Fruit fly (Drosophila melanogaster) whole organism, embryonic: ENCODE data around the gene NK7.1.

Experiments
- CG10209 ChIP-seq: fragments of 200-800 bp; sonication (Bioruptor generic); optimal IDR thresholded peaks from 3 replicates; lab custom pipeline; 2017; ENCODE audit warnings: missing biosample characterization, mild to moderate bottlenecking, missing genetic modification characterization, missing genetic modification reagents
- CG11085 ChIP-seq: fragments of 200-800 bp; sonication (Bioruptor generic); IDR thresholded peaks from 2 replicates; pipeline ENCODE4 v1.3.6; 2022; ENCODE audit warnings: missing biosample characterization, missing genetic modification characterization
- CG11504 ChIP-seq: fragments of 200-800 bp; sonication (Bioruptor generic); optimal IDR thresholded peaks from 3 replicates; lab custom pipeline; 2019; ENCODE audit warnings: missing biosample characterization, mild to moderate bottlenecking, missing genetic modification characterization, moderate library complexity
- CG11696 ChIP-seq: fragments of 200-800 bp; sonication (Bioruptor generic); IDR thresholded peaks from 2 replicates; pipeline ENCODE4 v1.3.6; 2022; ENCODE audit warnings: missing biosample characterization, missing genetic modification characterization
- CG12299 ChIP-seq: fragments of 200-800 bp; sonication (Bioruptor generic); optimal IDR thresholded peaks from 2 replicates; lab custom pipeline; 2018; ENCODE audit warnings: missing biosample characterization, mild to moderate bottlenecking, missing genetic modification characterization
- CG1233 ChIP-seq: fragments of 200-800 bp; sonication (Bioruptor generic); optimal IDR thresholded peaks from 4 replicates; lab custom pipeline; 2018; ENCODE audit warnings: missing biosample characterization, mild to moderate bottlenecking, missing genetic modification characterization
- CG12942 ChIP-seq: fragments of 200-800 bp; sonication (Bioruptor generic); optimal IDR thresholded peaks from 3 replicates; lab custom pipeline; 2016; ENCODE audit warnings: missing biosample characterization, missing genetic modification characterization
- CG14014 ChIP-seq: fragments of 200-800 bp; sonication (Bioruptor generic); IDR thresholded peaks from 2 replicates; pipeline ENCODE4 v1.3.6; 2022; ENCODE audit warnings: missing biosample characterization, missing genetic modification characterization
- CG14441 ChIP-seq: fragments of 200-800 bp; sonication (Bioruptor generic); IDR thresholded peaks from 2 replicates; pipeline ENCODE4 v1.3.6; 2022; ENCODE audit warnings: missing biosample characterization, missing genetic modification characterization
- CG14667 ChIP-seq: fragments of 200-800 bp; sonication (Bioruptor generic); IDR thresholded peaks from 2 replicates; pipeline ENCODE4 v1.3.6; 2022; ENCODE audit warnings: missing biosample characterization, missing genetic modification characterization
- CG1602 ChIP-seq: fragments of 200-800 bp; sonication (Bioruptor generic); optimal IDR thresholded peaks from 3 replicates; lab custom pipeline; 2016; ENCODE audit warnings: missing biosample characterization, missing genetic modification characterization
- CG17186 ChIP-seq: fragments of 200-800 bp; sonication (Bioruptor generic); optimal IDR thresholded peaks from 3 replicates; lab custom pipeline; 2017; ENCODE audit warnings: missing biosample characterization, missing genetic modification reagents, missing genetic modification characterization
- CG17328 ChIP-seq: fragments of 200-800 bp; sonication (Bioruptor generic); IDR thresholded peaks from 2 replicates; pipeline ENCODE4 v1.3.6; 2022; ENCODE audit warnings: missing biosample characterization, missing genetic modification characterization
- CG17359 ChIP-seq: fragments of 200-800 bp; sonication (Bioruptor generic); optimal IDR thresholded peaks from 3 replicates; lab custom pipeline; 2018; ENCODE audit warnings: missing biosample characterization, mild to moderate bottlenecking, missing genetic modification characterization, moderate library complexity
- CG1832 ChIP-seq: fragments of 200-800 bp; sonication (Bioruptor generic); optimal IDR thresholded peaks from 2 replicates; lab custom pipeline; 2017; ENCODE audit warnings: missing biosample characterization, mild to moderate bottlenecking, missing genetic modification characterization, inconsistent platforms
- CG18599 ChIP-seq: fragments of 200-800 bp; sonication (Bioruptor generic); optimal IDR thresholded peaks from 3 replicates; lab custom pipeline; 2017; ENCODE audit warnings: missing biosample characterization, missing genetic modification characterization, mild to moderate bottlenecking, moderate library complexity, missing genetic modification reagents
- CG2116 ChIP-seq: fragments of 200-800 bp; sonication (Bioruptor generic); optimal IDR thresholded peaks from 3 replicates; lab custom pipeline; 2018; ENCODE audit warnings: missing biosample characterization, mild to moderate bottlenecking, missing genetic modification characterization
- CG2678 ChIP-seq: fragments of 200-800 bp; sonication (Bioruptor generic); optimal IDR thresholded peaks from 3 replicates; lab custom pipeline; 2019; ENCODE audit warnings: missing biosample characterization, mild to moderate bottlenecking, missing genetic modification characterization, moderate library complexity
- CG33557 ChIP-seq: fragments of 200-800 bp; sonication (Bioruptor generic); optimal IDR thresholded peaks from 2 replicates; lab custom pipeline; 2019; ENCODE audit warnings: missing biosample characterization, mild to moderate bottlenecking, missing genetic modification characterization, moderate library complexity
- CG34224 ChIP-seq: fragments of 200-800 bp; sonication (Bioruptor generic); IDR thresholded peaks from 3 replicates; pipeline ENCODE4 v1.3.6; 2022; ENCODE audit warnings: missing biosample characterization, missing genetic modification characterization; ENCODE audit not compliant: partially characterized antibody
- CG34376 ChIP-seq: fragments of 200-800 bp; sonication (Bioruptor generic); optimal IDR thresholded peaks from 2 replicates; lab custom pipeline; 2018; ENCODE audit warnings: missing biosample characterization, mild to moderate bottlenecking, missing genetic modification characterization
- CG4328 ChIP-seq: fragments of 200-800 bp; sonication (Bioruptor generic); optimal IDR thresholded peaks from 3 replicates; lab custom pipeline; 2017; ENCODE audit warnings: missing biosample characterization, missing genetic modification reagents, missing genetic modification characterization
- CG4730 ChIP-seq: fragments of 200-800 bp; sonication (Bioruptor generic); IDR thresholded peaks from 2 replicates; pipeline ENCODE4 v1.3.6; 2022; ENCODE audit warnings: missing biosample characterization, missing genetic modification characterization
- CG8765 ChIP-seq: fragments of 200-800 bp; sonication (Bioruptor generic); IDR thresholded peaks from 2 replicates; pipeline ENCODE4 v1.3.6; 2022; ENCODE audit warnings: missing biosample characterization, missing genetic modification characterization
- Dp ChIP-seq: fragments of 200-800 bp; sonication (Bioruptor generic); optimal IDR thresholded peaks from 2 replicates; lab custom pipeline; 2018; ENCODE audit warnings: missing biosample characterization, mild to moderate bottlenecking, missing genetic modification characterization, moderate library complexity
- GATAe ChIP-seq: fragments of 200-800 bp; sonication (Bioruptor generic); conservative IDR thresholded peaks from 2 replicates; pipeline ENCODE4 v1.3.6; 2022; ENCODE audit warnings: missing biosample characterization, missing genetic modification characterization
- Hmr ChIP-seq: fragments of 200-800 bp; sonication (Bioruptor generic); optimal IDR thresholded peaks from 3 replicates; lab custom pipeline; 2017; ENCODE audit warnings: mild to moderate bottlenecking, missing biosample characterization, missing genetic modification reagents, missing genetic modification characterization
- MESR4 ChIP-seq: fragments of 200-800 bp; sonication (Bioruptor generic); optimal IDR thresholded peaks from 2 replicates; lab custom pipeline; 2018; ENCODE audit warnings: missing biosample characterization, mild to moderate bottlenecking, missing genetic modification characterization, moderate library complexity
- Mes4 ChIP-seq: fragments of 200-800 bp; sonication (Bioruptor generic); optimal IDR thresholded peaks from 2 replicates; lab custom pipeline; 2016; ENCODE audit warnings: missing biosample characterization, missing genetic modification characterization
- Pdp1 ChIP-seq, 2 experiments: fragments of 200-800 bp; sonication (Bioruptor generic); optimal IDR thresholded peaks; 3 replicates each; lab custom pipeline; 2016; ENCODE audit warnings: missing biosample characterization in 2 of 2, missing genetic modification characterization in 2 of 2, mild to moderate bottlenecking in 1 of 2, moderate library complexity in 1 of 2
- Xbp1 ChIP-seq: fragments of 200-800 bp; sonication (Bioruptor generic); optimal IDR thresholded peaks from 3 replicates; lab custom pipeline; 2016; ENCODE audit warnings: missing biosample characterization, mild to moderate bottlenecking, missing genetic modification characterization
- abd-A ChIP-seq: fragments of 200-800 bp; sonication (Bioruptor generic); optimal IDR thresholded peaks from 3 replicates; lab custom pipeline; 2019; ENCODE audit warnings: missing biosample characterization, mild to moderate bottlenecking, missing genetic modification characterization, moderate library complexity
- btn ChIP-seq: fragments of 200-800 bp; sonication (Bioruptor generic); optimal IDR thresholded peaks from 2 replicates; lab custom pipeline; 2016; ENCODE audit warnings: missing biosample characterization, missing genetic modification characterization
- dm ChIP-seq: fragments of 200-800 bp; sonication (Bioruptor generic); optimal IDR thresholded peaks from 3 replicates; lab custom pipeline; 2016; ENCODE audit warnings: missing biosample characterization, missing genetic modification characterization
- exex ChIP-seq: fragments of 200-800 bp; sonication (Bioruptor generic); optimal IDR thresholded peaks from 4 replicates; lab custom pipeline; 2018; ENCODE audit warnings: missing biosample characterization, mild to moderate bottlenecking, missing genetic modification characterization, moderate library complexity
- fd102C ChIP-seq: fragments of 200-800 bp; sonication (Bioruptor generic); optimal IDR thresholded peaks from 2 replicates; lab custom pipeline; 2018; ENCODE audit warnings: missing biosample characterization, mild to moderate bottlenecking, missing genetic modification characterization, moderate library complexity
- gem ChIP-seq: fragments of 200-800 bp; sonication (Bioruptor generic); optimal IDR thresholded peaks from 2 replicates; lab custom pipeline; 2019; ENCODE audit warnings: missing biosample characterization, mild to moderate bottlenecking, missing genetic modification characterization, moderate library complexity
- gro ChIP-seq: fragments of 200-800 bp; sonication (Bioruptor generic); optimal IDR thresholded peaks from 2 replicates; lab custom pipeline; 2016; ENCODE audit warnings: missing biosample characterization, missing genetic modification characterization
- hkb ChIP-seq, 2 experiments: fragments of 200-800 bp in 1 of 2; fragments of >200 bp in 1 of 2; sonication (Bioruptor generic) in 1 of 2; IDR thresholded peaks in 1 of 2; optimal IDR thresholded peaks in 1 of 2; 2 replicates each; pipeline versions ENCODE4 v1.3.6 to Lab custom; 2017 to 2022; ENCODE audit warnings: missing biosample characterization in 1 of 2, missing genetic modification characterization in 1 of 2
- lbe ChIP-seq: fragments of 200-800 bp; sonication (Bioruptor generic); optimal IDR thresholded peaks from 2 replicates; lab custom pipeline; 2016; ENCODE audit warnings: missing biosample characterization, mild to moderate bottlenecking, missing genetic modification characterization
- mirr ChIP-seq: fragments of 200-800 bp; sonication (Bioruptor generic); optimal IDR thresholded peaks from 3 replicates; lab custom pipeline; 2018; ENCODE audit warnings: missing biosample characterization, mild to moderate bottlenecking, missing genetic modification characterization
- onecut ChIP-seq: fragments of 200-800 bp; sonication (Bioruptor generic); IDR thresholded peaks from 2 replicates; pipeline ENCODE4 v1.3.6; 2022; ENCODE audit warnings: missing biosample characterization, missing genetic modification characterization
- row ChIP-seq: fragments of 200-800 bp; sonication (Bioruptor generic); IDR thresholded peaks from 3 replicates; pipeline ENCODE4 v1.3.6; 2022; ENCODE audit warnings: missing biosample characterization, missing genetic modification characterization
- scrt ChIP-seq: fragments of 200-800 bp; sonication (Bioruptor generic); optimal IDR thresholded peaks from 2 replicates; lab custom pipeline; 2018; ENCODE audit warnings: missing biosample characterization, mild to moderate bottlenecking, missing genetic modification characterization, moderate library complexity
- sima ChIP-seq: fragments of 200-800 bp; sonication (Bioruptor generic); optimal IDR thresholded peaks from 2 replicates; lab custom pipeline; 2016; ENCODE audit warnings: missing biosample characterization, missing genetic modification characterization
- slou ChIP-seq: fragments of 200-800 bp; sonication (Bioruptor generic); optimal IDR thresholded peaks from 3 replicates; lab custom pipeline; 2016; ENCODE audit warnings: missing biosample characterization, missing genetic modification characterization
- tap ChIP-seq: fragments of 200-800 bp; optimal IDR thresholded peaks from 3 replicates; lab custom pipeline; 2019; ENCODE audit warnings: missing biosample characterization, mild to moderate bottlenecking, missing genetic modification characterization, moderate library complexity
- tgo ChIP-seq: fragments of 200-800 bp; sonication (Bioruptor generic); IDR thresholded peaks from 3 replicates; pipeline ENCODE4 v1.3.6; 2022; ENCODE audit warnings: missing biosample characterization, missing genetic modification characterization
- zfh1 ChIP-seq: fragments of 200-800 bp; sonication (Bioruptor generic); IDR thresholded peaks from 3 replicates; pipeline ENCODE4 v1.3.6; 2022; ENCODE audit warnings: missing biosample characterization, missing genetic modification characterization
- zfh2 ChIP-seq: fragments of 200-800 bp; sonication (Bioruptor generic); optimal IDR thresholded peaks from 2 replicates; lab custom pipeline; 2016; ENCODE audit warnings: missing biosample characterization, missing genetic modification characterization

NK7.1 gene

DNA sequence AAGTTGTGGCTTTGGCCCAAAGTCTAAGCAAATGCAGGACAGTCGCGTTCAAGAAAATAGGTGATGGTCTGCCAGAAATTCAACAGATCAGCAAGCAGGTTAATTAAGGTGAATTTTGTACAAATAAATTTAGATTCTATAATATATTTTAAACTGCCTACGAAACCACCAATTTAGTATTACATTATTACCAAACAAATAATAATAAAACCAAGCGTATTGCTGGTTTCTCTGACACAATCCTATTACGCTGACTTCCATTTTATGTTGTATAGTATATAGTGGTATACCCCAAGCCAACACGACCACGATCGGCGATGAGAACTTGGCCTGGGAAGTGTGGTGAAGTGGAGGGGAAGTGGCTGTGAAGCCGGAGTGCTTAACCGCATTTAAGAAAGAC, 81.3 kb downstream of the NK7.1 start (continued):
- TF ChIP-seq CG14441 (GFP tag; lab: Robert Waterston, UW) (no peak), CG10209 (GFP tag; lab: Kevin White, UChicago) (peak; percentile 14), gem (tag; lab: Kevin White, UChicago) (peak; percentile 26), CG1602 (GFP tag; lab: Kevin White, UChicago) (no peak), CG1832 (no peak), CG11504 (tag; lab: Kevin White, UChicago) (peak; percentile 54), CG12942 (no peak), tgo (GFP tag; lab: Robert Waterston, UW) (no peak), Pdp1 (GFP tag; optimal IDR thresholded peaks at IDR 0.05; lab: Kevin White, UChicago) (no peak), CG14667 (GFP tag; lab: Robert Waterston, UW) (no peak), gro (GFP tag; lab: Kevin White, UChicago) (no peak), lbe (GFP tag; lab: Kevin White, UChicago) (peak; percentile 71), btn (GFP tag; lab: Kevin White, UChicago) (no peak), zfh2 (GFP tag; lab: Kevin White, UChicago) (no peak), CG17186 (GFP tag; lab: Kevin White, UChicago) (no peak), exex (tag; lab: Kevin White, UChicago) (no peak), CG33557 (GFP tag; lab: Kevin White, UChicago) (no peak), dm (GFP tag; lab: Kevin White, UChicago) (no peak), CG1233 (GFP tag; lab: Kevin White, UChicago) (no peak), GATAe (GFP tag; lab: Robert Waterston, UW) (no peak), Hmr (GFP tag; lab: Kevin White, UChicago) (peak; percentile 2), onecut (no peak), Xbp1 (peak; percentile 9), CG11696 (peak; percentile 51), row (peak; percentile 48; the same call in 2 of the 3 replicates), CG14014 (no peak), CG17359 (peak; percentile 27), CG8765 (GFP tag; lab: Robert Waterston, UW) (no peak), CG34224 (GFP tag; lab: Robert Waterston, UW) (no peak), zfh1 (GFP tag; lab: Robert Waterston, UW) (0 out of 3 replicates have a peak, but pooled peaks have one; percentile 13), CG18599 (GFP tag; lab: Kevin White, UChicago) (peak; percentile 49), CG4328 (no peak), CG34376 (GFP tag; lab: Kevin White, UChicago) (no peak), scrt (GFP tag; lab: Kevin White, UChicago) (no peak), CG4730 (no peak), CG17328 (GFP tag; lab: Robert Waterston, UW) (0 out of 2 replicates have a peak, but pooled peaks have one; percentile 11), slou (GFP tag; lab: Kevin White, UChicago) (no peak), CG12299 (tag; lab: Kevin White, UChicago) (no peak), mirr (GFP tag; lab: Kevin White, UChicago) (no peak), fd102C (no peak), abd-A (tag; lab: Kevin White, UChicago) (no peak), sima (GFP tag; lab: Kevin White, UChicago) (no peak), hkb (optimal IDR thresholded peaks at IDR 0.05; lab: Kevin White, UChicago) (no peak), hkb (GFP tag; IDR thresholded peaks at IDR 0.05; lab: Robert Waterston, UW) (0 out of 2 replicates have a peak, but pooled peaks have one; percentile 39), CG2116 (no peak), MESR4 (GFP tag; lab: Kevin White, UChicago) (no peak), tap (peak; percentile 21), CG2678 (tag; lab: Kevin White, UChicago) (peak; percentile 46), Mes4 (GFP tag; lab: Kevin White, UChicago) (no peak), Dp (GFP tag; lab: Kevin White, UChicago) (no peak), CG11085 (GFP tag; lab: Robert Waterston, UW) (no peak)
